Fruit fly (Drosophila melanogaster) whole organism, embryonic: ENCODE results near the gene CG13085.

Experiments
- CG2116 ChIP-seq: fragments of 200-800 bp; sonication (Bioruptor generic); optimal IDR thresholded peaks from 3 replicates; lab custom pipeline; 2018; ENCODE audit warnings: missing biosample characterization, mild to moderate bottlenecking, missing genetic modification characterization
- fd96Cb ChIP-seq: fragments of 200-800 bp; sonication (Bioruptor generic); optimal IDR thresholded peaks from 2 replicates; lab custom pipeline; 2018; ENCODE audit warnings: missing biosample characterization, mild to moderate bottlenecking, missing genetic modification characterization, moderate library complexity

- no peak for TF ChIP-seq CG2116
- TF ChIP-seq fd96Cb (tag; lab: Kevin White, UChicago), result no peak
Measured at dm6 chr2L:19406419-19406818, 17.4 kb upstream of the CG13085 start.
